Fruit fly (Drosophila melanogaster): ENCODE measurements around the gene ssp3.

DNA sequence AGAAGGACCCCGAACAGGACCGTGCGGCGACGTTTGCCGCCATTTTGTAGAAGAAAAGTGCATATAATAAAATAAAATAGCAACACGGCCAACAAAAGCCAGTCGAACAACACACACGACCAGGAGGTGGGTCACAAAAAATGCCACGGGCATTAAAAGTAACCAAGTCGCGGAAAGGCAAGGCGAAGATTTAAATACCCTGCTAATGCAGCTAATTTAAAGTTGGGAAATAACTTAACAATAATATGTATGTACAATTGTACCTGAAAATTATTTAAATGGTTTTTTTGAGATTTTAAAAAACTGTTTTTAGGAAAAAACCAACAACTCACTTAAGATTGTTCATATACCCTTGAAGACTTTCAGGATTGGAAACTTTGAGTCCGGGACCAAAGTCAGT is 14.2 kb downstream of the ssp3 start:
- TF ChIP-seq cic (GFP tag; optimal IDR thresholded peaks at IDR 0.05) (no peak), Crg-1 (GFP tag; optimal IDR thresholded peaks at IDR 0.05) (no peak), CG1620 (GFP tag; optimal IDR thresholded peaks at IDR 0.05) (no peak), ovo (GFP tag; optimal IDR thresholded peaks at IDR 0.05) (no peak)
